Worm (Caenorhabditis elegans) whole organism, dauer: Measurements from ENCODE around the gene sto-1.

Experiments used
- unc-62 ChIP-seq: sonication (generic microtip); optimal IDR thresholded peaks from 2 replicates; lab custom pipeline; 2017; ENCODE audit warnings: missing biosample characterization, missing genetic modification reagents, missing genetic modification characterization

sto-1 gene

ce11 chrX:7562625-7563024, at the start of gene sto-1:
Gene sto-1 (plus strand): TSS chrX:7562824.
- no peak for TF ChIP-seq unc-62 (GFP tag; lab: Kevin White, UChicago)

ce11 chrX:7519569-7519968, 43.1 kb upstream of the sto-1 start, which contains the start of gene chts-1:
Gene chts-1 (minus strand): TSS chrX:7519669.
- no peak for TF ChIP-seq unc-62 (GFP tag; lab: Kevin White, UChicago)

- no peak for TF ChIP-seq unc-62 (GFP tag; lab: Kevin White, UChicago)
These were observed 40.0 kb upstream of the sto-1 start for ce11 chrX:7522595-7522994.

ce11 chrX:7523799-7524198, 38.8 kb upstream of the sto-1 start:
- TF ChIP-seq unc-62 (GFP tag; lab: Kevin White, UChicago): no peak

- TF ChIP-seq unc-62 (GFP tag; lab: Kevin White, UChicago): no peak
These were observed 37.4 kb upstream of the sto-1 start, which contains the start of gene F46C8.3 for ce11 chrX:7525271-7525670. Gene F46C8.3 (plus strand): TSS chrX:7525571.

- no peak for TF ChIP-seq unc-62 (GFP tag; lab: Kevin White, UChicago)
These were observed 30.0 kb upstream of the sto-1 start, which contains the start of gene ceh-14 for ce11 chrX:7532632-7533031. Gene ceh-14 (minus strand): TSS chrX:7532732.

- TF ChIP-seq unc-62 (GFP tag; lab: Kevin White, UChicago): no peak
These were observed 28.2 kb upstream of the sto-1 start for ce11 chrX:7534454-7534853.

ce11 chrX:7536869-7537268, 25.8 kb upstream of the sto-1 start:
- TF ChIP-seq unc-62 (GFP tag; lab: Kevin White, UChicago): no peak

- TF ChIP-seq unc-62 (GFP tag; lab: Kevin White, UChicago): no peak
These were observed 24.8 kb upstream of the sto-1 start, which contains the start of gene dpy-7 for ce11 chrX:7537742-7538268. Gene dpy-7 (minus strand): TSS chrX:7537792.

ce11 chrX:7540033-7540432, 22.6 kb upstream of the sto-1 start, which contains the start of gene glb-16:
Gene glb-16 (minus strand): TSS chrX:7540133.
- TF ChIP-seq unc-62 (GFP tag; lab: Kevin White, UChicago): no peak

- no peak for TF ChIP-seq unc-62 (GFP tag; lab: Kevin White, UChicago)
These were observed 21.5 kb upstream of the sto-1 start for ce11 chrX:7541078-7541477.

- TF ChIP-seq unc-62 (GFP tag; lab: Kevin White, UChicago): no peak
These were observed 16.1 kb upstream of the sto-1 start, which contains the start of gene col-174 for ce11 chrX:7546509-7546908. Gene col-174 (plus strand): TSS chrX:7546809.

- no peak for TF ChIP-seq unc-62 (GFP tag; lab: Kevin White, UChicago)
These were observed 14.9 kb upstream of the sto-1 start for ce11 chrX:7547696-7548095.

ce11 chrX:7548158-7548557, 14.5 kb upstream of the sto-1 start, which contains the start of gene F46C8.1:
Gene F46C8.1 (plus strand): TSS chrX:7548458.
- TF ChIP-seq unc-62 (GFP tag; lab: Kevin White, UChicago): no peak

- TF ChIP-seq unc-62 (GFP tag; lab: Kevin White, UChicago): no peak
These were observed 12.2 kb upstream of the sto-1 start for ce11 chrX:7550452-7550851.

- no peak for TF ChIP-seq unc-62 (GFP tag; lab: Kevin White, UChicago)
These were observed 9.3 kb upstream of the sto-1 start for ce11 chrX:7553331-7553730.

ce11 chrX:7554326-7554725, 8.3 kb upstream of the sto-1 start, which contains the start of gene F46C8.8:
Gene F46C8.8 (minus strand): TSS chrX:7554426.
- no peak for TF ChIP-seq unc-62 (GFP tag; lab: Kevin White, UChicago)
